Worm (Caenorhabditis elegans): ENCODE measurements around the gene ZK1248.20.

- TF ChIP-seq F13H6.1 (tag; optimal IDR thresholded peaks at IDR 0.05) (no peak), elt-2 (tag; optimal IDR thresholded peaks at IDR 0.05) (no peak), dve-1 (tag; optimal IDR thresholded peaks at IDR 0.05) (no peak), tbx-2 (tag; optimal IDR thresholded peaks at IDR 0.05) (no peak), fax-1 (tag; optimal IDR thresholded peaks at IDR 0.05) (no peak), unc-55 (GFP tag; optimal IDR thresholded peaks at IDR 0.05) (no peak), sox-2 (GFP tag; IDR thresholded peaks at IDR 0.05) (no peak), pqm-1 (tag; optimal IDR thresholded peaks at IDR 0.05) (no peak), rnt-1 (tag; optimal IDR thresholded peaks at IDR 0.05) (no peak), nhr-11 (tag; optimal IDR thresholded peaks at IDR 0.05) (no peak)
Measured at ce11 chrII:5804288-5804687, 12.2 kb upstream of the ZK1248.20 start.
